Fruit fly (Drosophila melanogaster): ENCODE measurements around the gene CG31436.

dm6 chr3R:25273537-25273936 is 30.4 kb upstream of the CG31436 start, which contains the start of gene CG11878:
- no peak for TF ChIP-seq Myc (optimal IDR thresholded peaks at IDR 0.05)
- no peak for TF ChIP-seq Vsx2 (GFP tag; optimal IDR thresholded peaks at IDR 0.05; ENCODE audit: partially characterized antibody)
- no peak for TF ChIP-seq br (GFP tag; optimal IDR thresholded peaks at IDR 0.05)
- TF ChIP-seq Jra (GFP tag; optimal IDR thresholded peaks at IDR 0.05) = no peak
- no peak for TF ChIP-seq foxo (GFP tag; optimal IDR thresholded peaks at IDR 0.05)
- TF ChIP-seq HLH106 (tag; optimal IDR thresholded peaks at IDR 0.05) = no peak
- no peak for TF ChIP-seq pan (optimal IDR thresholded peaks at IDR 0.05)
- TF ChIP-seq CrebA (GFP tag; optimal IDR thresholded peaks at IDR 0.05; ENCODE audit: borderline replicate concordance) = no peak
- no peak for TF ChIP-seq fru (GFP tag; optimal IDR thresholded peaks at IDR 0.05)
- TF ChIP-seq tai (GFP tag; optimal IDR thresholded peaks at IDR 0.05) = no peak
- no peak for TF ChIP-seq OdsH (GFP tag; optimal IDR thresholded peaks at IDR 0.05)
- TF ChIP-seq psq (GFP tag; optimal IDR thresholded peaks at IDR 0.05) = no peak
